Fruit fly (Drosophila melanogaster) whole organism, embryonic: ENCODE measurements around the gene Kdm5.
A peak's percentile ranks its signal among the peaks of the same experiment; 100 is the strongest.

Experiments
- Ada2b ChIP-seq: fragments of 200-800 bp; sonication (Bioruptor generic); IDR thresholded peaks from 2 replicates; pipeline ENCODE4 v1.3.6; 2022; ENCODE audit warnings: missing biosample characterization, missing genetic modification characterization
- Bdp1 ChIP-seq: fragments of 200-800 bp; sonication (Bioruptor generic); optimal IDR thresholded peaks from 3 replicates; lab custom pipeline; 2016; ENCODE audit warnings: missing biosample characterization, missing genetic modification characterization
- CG10209 ChIP-seq: fragments of 200-800 bp; sonication (Bioruptor generic); optimal IDR thresholded peaks from 3 replicates; lab custom pipeline; 2017; ENCODE audit warnings: missing biosample characterization, mild to moderate bottlenecking, missing genetic modification characterization, missing genetic modification reagents
- CG10462 ChIP-seq: fragments of 200-800 bp; sonication (Bioruptor generic); optimal IDR thresholded peaks from 2 replicates; lab custom pipeline; 2016; ENCODE audit warnings: missing biosample characterization, missing genetic modification characterization
- CG11695 ChIP-seq: fragments of 200-800 bp; sonication (Bioruptor generic); IDR thresholded peaks from 3 replicates; pipeline ENCODE4 v1.3.6; 2022; ENCODE audit warnings: missing biosample characterization, missing genetic modification characterization
- CG12391 ChIP-seq: fragments of 200-800 bp; sonication (Bioruptor generic); optimal IDR thresholded peaks from 3 replicates; lab custom pipeline; 2018; ENCODE audit warnings: missing biosample characterization, mild to moderate bottlenecking, missing genetic modification characterization, moderate library complexity
- CG13894 ChIP-seq: fragments of 200-800 bp; sonication (Bioruptor generic); optimal IDR thresholded peaks from 3 replicates; lab custom pipeline; 2018; ENCODE audit warnings: missing biosample characterization, mild to moderate bottlenecking, missing genetic modification characterization, moderate library complexity
- CG15011 ChIP-seq: fragments of 200-800 bp; sonication (Bioruptor generic); optimal IDR thresholded peaks from 3 replicates; lab custom pipeline; 2018; ENCODE audit warnings: missing biosample characterization, mild to moderate bottlenecking, missing genetic modification characterization
- CG17829 ChIP-seq: fragments of 200-800 bp; optimal IDR thresholded peaks from 2 replicates; lab custom pipeline; 2019; ENCODE audit warnings: missing biosample characterization, mild to moderate bottlenecking, missing genetic modification characterization, moderate library complexity
- CG18764 ChIP-seq: fragments of 200-800 bp; sonication (Bioruptor generic); optimal IDR thresholded peaks from 3 replicates; lab custom pipeline; 2016; ENCODE audit warnings: missing biosample characterization, missing genetic modification characterization
- CG3065 ChIP-seq: fragments of 200-800 bp; sonication (Bioruptor generic); optimal IDR thresholded peaks from 2 replicates; lab custom pipeline; 2016; ENCODE audit warnings: missing biosample characterization, missing genetic modification characterization
- CG32772 ChIP-seq: fragments of 200-800 bp; sonication (Bioruptor generic); IDR thresholded peaks from 2 replicates; pipeline ENCODE4 v1.3.6; 2022; ENCODE audit warnings: missing biosample characterization, missing genetic modification characterization
- CG3407 ChIP-seq: fragments of 200-800 bp; sonication (Bioruptor generic); optimal IDR thresholded peaks from 2 replicates; lab custom pipeline; 2018; ENCODE audit warnings: missing biosample characterization, mild to moderate bottlenecking, missing genetic modification characterization
- CG34422 ChIP-seq: fragments of 200-800 bp; sonication (Bioruptor generic); IDR thresholded peaks from 3 replicates; pipeline ENCODE4 v1.3.6; 2022; ENCODE audit warnings: missing biosample characterization, missing genetic modification characterization
- CG3847 ChIP-seq: fragments of 200-800 bp; sonication (Bioruptor generic); IDR thresholded peaks from 2 replicates; pipeline ENCODE4 v1.3.6; 2022; ENCODE audit warnings: missing biosample characterization, missing genetic modification characterization
- CG3995 ChIP-seq: fragments of 200-800 bp; sonication (Bioruptor generic); optimal IDR thresholded peaks from 3 replicates; lab custom pipeline; 2016; ENCODE audit warnings: missing biosample characterization, missing genetic modification characterization
- CG4404 ChIP-seq: fragments of 200-800 bp; sonication (Bioruptor generic); IDR thresholded peaks from 2 replicates; pipeline ENCODE4 v1.3.6; 2022; ENCODE audit warnings: missing biosample characterization, missing genetic modification characterization
- CG4730 ChIP-seq: fragments of 200-800 bp; sonication (Bioruptor generic); IDR thresholded peaks from 2 replicates; pipeline ENCODE4 v1.3.6; 2022; ENCODE audit warnings: missing biosample characterization, missing genetic modification characterization
- CG6683 ChIP-seq: fragments of 200-800 bp; sonication (Bioruptor generic); optimal IDR thresholded peaks from 2 replicates; lab custom pipeline; 2017; ENCODE audit warnings: missing biosample characterization, mild to moderate bottlenecking, missing genetic modification characterization, missing genetic modification reagents
- CG6765 ChIP-seq: fragments of 200-800 bp; sonication (Bioruptor generic); optimal IDR thresholded peaks from 3 replicates; lab custom pipeline; 2017; ENCODE audit warnings: missing biosample characterization, mild to moderate bottlenecking, missing genetic modification characterization
- CG7963 ChIP-seq: fragments of 200-800 bp; sonication (Bioruptor generic); IDR thresholded peaks from 3 replicates; pipeline ENCODE4 v1.3.6; 2022; ENCODE audit warnings: missing biosample characterization, missing genetic modification characterization; ENCODE audit not compliant: partially characterized antibody
- Dip3 ChIP-seq: fragments of 200-800 bp; sonication (Bioruptor generic); optimal IDR thresholded peaks from 3 replicates; lab custom pipeline; 2016; ENCODE audit warnings: missing biosample characterization, missing genetic modification characterization
- Fer1 ChIP-seq: fragments of 200-800 bp; sonication (Bioruptor generic); optimal IDR thresholded peaks from 2 replicates; lab custom pipeline; 2017; ENCODE audit warnings: missing biosample characterization, mild to moderate bottlenecking, missing genetic modification characterization
- Jarid2 ChIP-seq: fragments of 200-800 bp; sonication (Bioruptor generic); optimal IDR thresholded peaks from 3 replicates; lab custom pipeline; 2017; ENCODE audit warnings: mild to moderate bottlenecking, missing biosample characterization, missing genetic modification reagents, missing genetic modification characterization
- MESR4 ChIP-seq: fragments of 200-800 bp; sonication (Bioruptor generic); optimal IDR thresholded peaks from 2 replicates; lab custom pipeline; 2018; ENCODE audit warnings: missing biosample characterization, mild to moderate bottlenecking, missing genetic modification characterization, moderate library complexity
- NC2β ChIP-seq: fragments of 200-800 bp; sonication (Bioruptor generic); optimal IDR thresholded peaks from 2 replicates; lab custom pipeline; 2016; ENCODE audit warnings: missing biosample characterization, missing genetic modification characterization
- Pdp1 ChIP-seq, 2 experiments: fragments of 200-800 bp; sonication (Bioruptor generic); optimal IDR thresholded peaks; 3 replicates each; lab custom pipeline; 2016; ENCODE audit warnings: missing biosample characterization in 2 of 2, missing genetic modification characterization in 2 of 2, mild to moderate bottlenecking in 1 of 2, moderate library complexity in 1 of 2
- Six4 ChIP-seq: fragments of 200-800 bp; sonication (Bioruptor generic); optimal IDR thresholded peaks from 2 replicates; lab custom pipeline; 2016; ENCODE audit warnings: missing biosample characterization, missing genetic modification characterization
- Vsx1 ChIP-seq: fragments of 200-800 bp; sonication (Bioruptor generic); optimal IDR thresholded peaks from 2 replicates; lab custom pipeline; 2017; ENCODE audit warnings: missing biosample characterization, mild to moderate bottlenecking, missing genetic modification characterization, missing genetic modification reagents
- cwo ChIP-seq: fragments of 200-800 bp; sonication (Bioruptor generic); optimal IDR thresholded peaks from 3 replicates; lab custom pipeline; 2017; ENCODE audit warnings: missing biosample characterization, missing genetic modification characterization, mild to moderate bottlenecking, moderate library complexity, missing genetic modification reagents
- dati ChIP-seq: fragments of 200-800 bp; sonication (Bioruptor generic); IDR thresholded peaks from 2 replicates; pipeline ENCODE4 v1.3.6; 2022; ENCODE audit warnings: missing biosample characterization, missing genetic modification characterization
- ftz-f1 ChIP-seq: fragments of 200-800 bp; sonication (Bioruptor generic); optimal IDR thresholded peaks from 2 replicates; lab custom pipeline; 2016; ENCODE audit warnings: missing biosample characterization, missing genetic modification characterization
- hb ChIP-seq: fragments of 200-800 bp; sonication (Bioruptor generic); IDR thresholded peaks from 3 replicates; pipeline ENCODE4 v1.3.6; 2022; ENCODE audit warnings: missing biosample characterization, missing genetic modification characterization; ENCODE audit not compliant: partially characterized antibody
- inv ChIP-seq: fragments of 200-800 bp; sonication (Bioruptor generic); IDR thresholded peaks from 2 replicates; pipeline ENCODE4 v1.3.6; 2022; ENCODE audit warnings: missing biosample characterization, missing genetic modification characterization; ENCODE audit not compliant: partially characterized antibody
- jing ChIP-seq: fragments of 200-800 bp; sonication (Bioruptor generic); optimal IDR thresholded peaks from 2 replicates; lab custom pipeline; 2018; ENCODE audit warnings: missing biosample characterization, mild to moderate bottlenecking, missing genetic modification characterization
- jumu ChIP-seq: fragments of 200-800 bp; sonication (Bioruptor generic); optimal IDR thresholded peaks from 3 replicates; lab custom pipeline; 2016; ENCODE audit warnings: missing biosample characterization, missing genetic modification characterization
- ken ChIP-seq: fragments of 200-800 bp; sonication (Bioruptor generic); IDR thresholded peaks from 3 replicates; pipeline ENCODE4 v1.3.6; 2022; ENCODE audit warnings: missing biosample characterization, missing genetic modification characterization
- mam ChIP-seq: fragments of 200-800 bp; sonication (Bioruptor generic); optimal IDR thresholded peaks from 3 replicates; lab custom pipeline; 2016; ENCODE audit warnings: missing biosample characterization, missing genetic modification characterization
- mld ChIP-seq: fragments of 200-800 bp; sonication (Bioruptor generic); IDR thresholded peaks from 3 replicates; pipeline ENCODE4 v1.3.6; 2022; ENCODE audit warnings: missing biosample characterization, missing genetic modification characterization; ENCODE audit not compliant: partially characterized antibody
- nau ChIP-seq: fragments of 200-800 bp; sonication (Bioruptor generic); optimal IDR thresholded peaks from 3 replicates; lab custom pipeline; 2017; ENCODE audit warnings: missing biosample characterization, mild to moderate bottlenecking, missing genetic modification characterization, missing genetic modification reagents
- nmo ChIP-seq: fragments of 200-800 bp; sonication (Bioruptor generic); optimal IDR thresholded peaks from 2 replicates; lab custom pipeline; 2018; ENCODE audit warnings: missing biosample characterization, mild to moderate bottlenecking, missing genetic modification characterization, moderate library complexity
- pita ChIP-seq: fragments of 200-800 bp; sonication (Bioruptor generic); optimal IDR thresholded peaks from 2 replicates; lab custom pipeline; 2017; ENCODE audit warnings: missing biosample characterization, mild to moderate bottlenecking, missing genetic modification characterization
- row ChIP-seq: fragments of 200-800 bp; sonication (Bioruptor generic); IDR thresholded peaks from 3 replicates; pipeline ENCODE4 v1.3.6; 2022; ENCODE audit warnings: missing biosample characterization, missing genetic modification characterization
- scrt ChIP-seq: fragments of 200-800 bp; sonication (Bioruptor generic); optimal IDR thresholded peaks from 2 replicates; lab custom pipeline; 2018; ENCODE audit warnings: missing biosample characterization, mild to moderate bottlenecking, missing genetic modification characterization, moderate library complexity
- sd ChIP-seq: fragments of 200-800 bp; sonication (Bioruptor generic); optimal IDR thresholded peaks from 3 replicates; lab custom pipeline; 2018; ENCODE audit warnings: missing biosample characterization, mild to moderate bottlenecking, missing genetic modification characterization, moderate library complexity
- shn ChIP-seq: fragments of 200-800 bp; sonication (Bioruptor generic); optimal IDR thresholded peaks from 3 replicates; lab custom pipeline; 2016; ENCODE audit warnings: missing biosample characterization, missing genetic modification characterization
- sima ChIP-seq: fragments of 200-800 bp; sonication (Bioruptor generic); optimal IDR thresholded peaks from 2 replicates; lab custom pipeline; 2016; ENCODE audit warnings: missing biosample characterization, missing genetic modification characterization
- slbo ChIP-seq: fragments of 200-800 bp; sonication (Bioruptor generic); IDR thresholded peaks from 2 replicates; pipeline ENCODE4 v1.3.6; 2022; ENCODE audit warnings: missing biosample characterization, missing genetic modification characterization
- tap ChIP-seq: fragments of 200-800 bp; optimal IDR thresholded peaks from 3 replicates; lab custom pipeline; 2019; ENCODE audit warnings: missing biosample characterization, mild to moderate bottlenecking, missing genetic modification characterization, moderate library complexity
- twi ChIP-seq: fragments of 200-800 bp; optimal IDR thresholded peaks from 2 replicates; lab custom pipeline; 2019; ENCODE audit warnings: missing biosample characterization, mild to moderate bottlenecking, missing genetic modification characterization, moderate library complexity
- wdn ChIP-seq: fragments of 200-800 bp; sonication (Bioruptor generic); IDR thresholded peaks from 2 replicates; pipeline ENCODE4 v1.3.6; 2022; ENCODE audit warnings: missing biosample characterization, missing genetic modification characterization
- yki ChIP-seq: fragments of >200 bp; optimal IDR thresholded peaks from 3 replicates; lab custom pipeline; 2018

Gene Kdm5

dm6 chr2L:5986094-5986493 lies 13.2 kb downstream of the Kdm5 start, which contains the start of gene ifc (continued):
- TF ChIP-seq Vsx1 (GFP tag; lab: Kevin White, UChicago) (no peak), nmo (peak; percentile 76), jing (GFP tag; lab: Kevin White, UChicago) (no peak), inv (GFP tag; lab: Robert Waterston, UW) (no peak), twi (tag; lab: Kevin White, UChicago) (no peak), CG3847 (GFP tag; lab: Robert Waterston, UW) (no peak), ftz-f1 (no peak), CG7963 (no peak), nau (no peak), CG18764 (peak; percentile 40), CG12391 (tag; lab: Kevin White, UChicago) (peak; percentile 74), mam (GFP tag; lab: Kevin White, UChicago) (peak; percentile 77), CG10209 (GFP tag; lab: Kevin White, UChicago) (peak; percentile 20), mld (GFP tag; lab: Robert Waterston, UW) (no peak), row (GFP tag; lab: Robert Waterston, UW) (no peak), Bdp1 (GFP tag; lab: Kevin White, UChicago) (peak; percentile 39), CG3407 (no peak), scrt (GFP tag; lab: Kevin White, UChicago) (peak; percentile 62), Dip3 (GFP tag; lab: Kevin White, UChicago) (peak; percentile 51), Six4 (peak; percentile 7), yki (lab: Kevin White, UChicago) (no peak), Jarid2 (GFP tag; lab: Kevin White, UChicago) (peak; percentile 46), CG17829 (tag; lab: Kevin White, UChicago) (peak; percentile 82), cwo (GFP tag; lab: Kevin White, UChicago) (no peak), hb (GFP tag; lab: Robert Waterston, UW) (no peak), Fer1 (GFP tag; lab: Kevin White, UChicago) (peak; percentile 32), sima (GFP tag; lab: Kevin White, UChicago) (no peak), wdn (GFP tag; lab: Robert Waterston, UW) (no peak), pita (GFP tag; lab: Kevin White, UChicago) (no peak), Ada2b (GFP tag; lab: Robert Waterston, UW) (no peak), CG4404 (GFP tag; lab: Robert Waterston, UW) (no peak), sd (tag; lab: Kevin White, UChicago) (peak; percentile 55), CG3995 (GFP tag; lab: Kevin White, UChicago) (peak; percentile 17), CG32772 (GFP tag; lab: Robert Waterston, UW) (no peak), CG34422 (no peak), CG10462 (no peak), shn (GFP tag; lab: Kevin White, UChicago) (peak; percentile 74), CG6683 (GFP tag; lab: Kevin White, UChicago) (no peak), tap (peak; percentile 38), CG6765 (GFP tag; lab: Kevin White, UChicago) (no peak), jumu (GFP tag; lab: Kevin White, UChicago) (peak; percentile 71), MESR4 (GFP tag; lab: Kevin White, UChicago) (peak; percentile 85), dati (no peak), CG4730 (GFP tag; lab: Robert Waterston, UW) (no peak), CG13894 (tag; lab: Kevin White, UChicago) (peak; percentile 89), CG11695 (GFP tag; lab: Robert Waterston, UW) (no peak), slbo (GFP tag; lab: Robert Waterston, UW) (no peak), Pdp1 (GFP tag; optimal IDR thresholded peaks at IDR 0.05; lab: Kevin White, UChicago) (peak; percentile 68 to 72), CG15011 (GFP tag; lab: Kevin White, UChicago) (no peak), CG3065 (no peak), ken (GFP tag; lab: Robert Waterston, UW) (no peak), NC2β (GFP tag; lab: Kevin White, UChicago) (peak; percentile 55)
